Fruit fly (Drosophila melanogaster) whole organism, embryonic: ENCODE measurements around the gene CG4953.

ENCODE experiments used
- Antp ChIP-seq: fragments of 200-800 bp; sonication (Bioruptor generic); optimal IDR thresholded peaks from 3 replicates; lab custom pipeline; 2016; ENCODE audit warnings: missing biosample characterization, missing genetic modification characterization
- CG10267 ChIP-seq: fragments of 200-800 bp; sonication (Bioruptor generic); optimal IDR thresholded peaks from 2 replicates; lab custom pipeline; 2018; ENCODE audit warnings: missing biosample characterization, mild to moderate bottlenecking, missing genetic modification characterization, moderate library complexity
- CG10654 ChIP-seq: fragments of 200-800 bp; sonication (Bioruptor generic); optimal IDR thresholded peaks from 2 replicates; lab custom pipeline; 2016; ENCODE audit warnings: missing biosample characterization, missing genetic modification characterization
- CG11723 ChIP-seq: fragments of 200-800 bp; sonication (Bioruptor generic); optimal IDR thresholded peaks from 2 replicates; lab custom pipeline; 2017; ENCODE audit warnings: missing biosample characterization, mild to moderate bottlenecking, missing genetic modification characterization
- CG12071 ChIP-seq: fragments of 200-800 bp; sonication (Bioruptor generic); optimal IDR thresholded peaks from 3 replicates; lab custom pipeline; 2018; ENCODE audit warnings: missing biosample characterization, mild to moderate bottlenecking, missing genetic modification characterization
- CG13287 ChIP-seq: fragments of 200-800 bp; sonication (Bioruptor generic); IDR thresholded peaks from 2 replicates; pipeline ENCODE4 v1.3.6; 2022; ENCODE audit warnings: missing biosample characterization, missing genetic modification characterization; ENCODE audit not compliant: partially characterized antibody
- CG14441 ChIP-seq: fragments of 200-800 bp; sonication (Bioruptor generic); IDR thresholded peaks from 2 replicates; pipeline ENCODE4 v1.3.6; 2022; ENCODE audit warnings: missing biosample characterization, missing genetic modification characterization
- CG14710 ChIP-seq: fragments of 200-800 bp; sonication (Bioruptor generic); optimal IDR thresholded peaks from 3 replicates; lab custom pipeline; 2019; ENCODE audit warnings: missing biosample characterization, mild to moderate bottlenecking, missing genetic modification characterization, moderate library complexity
- CG15601 ChIP-seq: fragments of 200-800 bp; sonication (Bioruptor generic); optimal IDR thresholded peaks from 3 replicates; lab custom pipeline; 2019; ENCODE audit warnings: missing biosample characterization, mild to moderate bottlenecking, missing genetic modification characterization, moderate library complexity
- CG16815 ChIP-seq: fragments of 200-800 bp; sonication (Bioruptor generic); optimal IDR thresholded peaks from 3 replicates; lab custom pipeline; 2017; ENCODE audit warnings: missing biosample characterization, mild to moderate bottlenecking, missing genetic modification characterization
- CG17361 ChIP-seq: fragments of 200-800 bp; sonication (Bioruptor generic); IDR thresholded peaks from 3 replicates; pipeline ENCODE4 v1.3.6; 2022; ENCODE audit warnings: missing biosample characterization, missing genetic modification characterization
- CG2129 ChIP-seq: fragments of 200-800 bp; sonication (Bioruptor generic); IDR thresholded peaks from 2 replicates; pipeline ENCODE4 v1.3.6; 2022; ENCODE audit warnings: missing biosample characterization, missing genetic modification characterization; ENCODE audit not compliant: partially characterized antibody
- CG2678 ChIP-seq: fragments of 200-800 bp; sonication (Bioruptor generic); optimal IDR thresholded peaks from 3 replicates; lab custom pipeline; 2019; ENCODE audit warnings: missing biosample characterization, mild to moderate bottlenecking, missing genetic modification characterization, moderate library complexity
- CG30020 ChIP-seq: fragments of 200-800 bp; optimal IDR thresholded peaks from 2 replicates; lab custom pipeline; 2019; ENCODE audit warnings: missing biosample characterization, mild to moderate bottlenecking, missing genetic modification characterization, moderate library complexity
- CG34224 ChIP-seq: fragments of 200-800 bp; sonication (Bioruptor generic); IDR thresholded peaks from 3 replicates; pipeline ENCODE4 v1.3.6; 2022; ENCODE audit warnings: missing biosample characterization, missing genetic modification characterization; ENCODE audit not compliant: partially characterized antibody
- CG34422 ChIP-seq: fragments of 200-800 bp; sonication (Bioruptor generic); IDR thresholded peaks from 3 replicates; pipeline ENCODE4 v1.3.6; 2022; ENCODE audit warnings: missing biosample characterization, missing genetic modification characterization
- CG3847 ChIP-seq: fragments of 200-800 bp; sonication (Bioruptor generic); IDR thresholded peaks from 2 replicates; pipeline ENCODE4 v1.3.6; 2022; ENCODE audit warnings: missing biosample characterization, missing genetic modification characterization
- CG4617 ChIP-seq: fragments of 200-800 bp; sonication (Bioruptor generic); optimal IDR thresholded peaks from 3 replicates; lab custom pipeline; 2016; ENCODE audit warnings: missing biosample characterization, missing genetic modification characterization, borderline replicate concordance
- Doc2 ChIP-seq: fragments of 200-800 bp; sonication (Bioruptor generic); IDR thresholded peaks from 2 replicates; pipeline ENCODE4 v1.3.6; 2022; ENCODE audit warnings: missing biosample characterization, missing genetic modification characterization
- Dref ChIP-seq: fragments of 200-800 bp; sonication (Bioruptor generic); IDR thresholded peaks from 2 replicates; pipeline ENCODE4 v1.3.6; 2022; ENCODE audit warnings: missing biosample characterization, missing genetic modification characterization
- E2f2 ChIP-seq: fragments of 200-800 bp; sonication (Bioruptor generic); IDR thresholded peaks from 2 replicates; pipeline ENCODE4 v1.3.6; 2022; ENCODE audit warnings: missing biosample characterization, missing genetic modification characterization
- Ets97D ChIP-seq: fragments of 200-800 bp; sonication (Bioruptor generic); optimal IDR thresholded peaks from 3 replicates; lab custom pipeline; 2016; ENCODE audit warnings: missing biosample characterization, missing genetic modification characterization
- HLH4C ChIP-seq: fragments of 200-800 bp; sonication (Bioruptor generic); IDR thresholded peaks from 3 replicates; pipeline ENCODE4 v1.3.6; 2022; ENCODE audit warnings: missing biosample characterization, missing genetic modification characterization; ENCODE audit not compliant: partially characterized antibody
- Kr ChIP-seq: fragments of 200-800 bp; sonication (Bioruptor generic); optimal IDR thresholded peaks from 2 replicates; lab custom pipeline; 2017; ENCODE audit warnings: missing biosample characterization, mild to moderate bottlenecking, missing genetic modification characterization
- MBD-R2 ChIP-seq: fragments of 200-800 bp; sonication (Bioruptor generic); IDR thresholded peaks from 2 replicates; pipeline ENCODE4 v1.3.6; 2022; ENCODE audit warnings: missing biosample characterization, missing genetic modification characterization
- MESR4 ChIP-seq: fragments of 200-800 bp; sonication (Bioruptor generic); optimal IDR thresholded peaks from 2 replicates; lab custom pipeline; 2018; ENCODE audit warnings: missing biosample characterization, mild to moderate bottlenecking, missing genetic modification characterization, moderate library complexity
- abd-A ChIP-seq: fragments of 200-800 bp; sonication (Bioruptor generic); optimal IDR thresholded peaks from 3 replicates; lab custom pipeline; 2019; ENCODE audit warnings: missing biosample characterization, mild to moderate bottlenecking, missing genetic modification characterization, moderate library complexity
- bab2 ChIP-seq: fragments of 200-800 bp; sonication (Bioruptor generic); optimal IDR thresholded peaks from 2 replicates; lab custom pipeline; 2016; ENCODE audit warnings: missing biosample characterization, missing genetic modification characterization
- chinmo ChIP-seq: fragments of 200-800 bp; sonication (Bioruptor generic); IDR thresholded peaks from 4 replicates; pipeline ENCODE4 v1.3.6; 2022; ENCODE audit warnings: missing biosample characterization, missing genetic modification characterization; ENCODE audit not compliant: partially characterized antibody
- eve ChIP-seq, 2 experiments: fragments of >200 bp; optimal IDR thresholded peaks; 2 replicates each; lab custom pipeline; 2017; ENCODE audit warnings: missing biosample characterization in 2 of 2, missing genetic modification characterization in 2 of 2
- fd96Cb ChIP-seq: fragments of 200-800 bp; sonication (Bioruptor generic); optimal IDR thresholded peaks from 2 replicates; lab custom pipeline; 2018; ENCODE audit warnings: missing biosample characterization, mild to moderate bottlenecking, missing genetic modification characterization, moderate library complexity
- hb ChIP-seq: fragments of 200-800 bp; sonication (Bioruptor generic); IDR thresholded peaks from 3 replicates; pipeline ENCODE4 v1.3.6; 2022; ENCODE audit warnings: missing biosample characterization, missing genetic modification characterization; ENCODE audit not compliant: partially characterized antibody
- hbn ChIP-seq: fragments of 200-800 bp; sonication (Bioruptor generic); IDR thresholded peaks from 2 replicates; pipeline ENCODE4 v1.3.6; 2022; ENCODE audit warnings: missing biosample characterization, missing genetic modification characterization; ENCODE audit not compliant: partially characterized antibody
- lbe ChIP-seq: fragments of 200-800 bp; sonication (Bioruptor generic); optimal IDR thresholded peaks from 2 replicates; lab custom pipeline; 2016; ENCODE audit warnings: missing biosample characterization, mild to moderate bottlenecking, missing genetic modification characterization
- nerfin-1 ChIP-seq: fragments of 200-800 bp; sonication (Bioruptor generic); optimal IDR thresholded peaks from 3 replicates; lab custom pipeline; 2019; ENCODE audit warnings: missing biosample characterization, mild to moderate bottlenecking, missing genetic modification characterization, moderate library complexity
- nom ChIP-seq: fragments of 200-800 bp; sonication (Bioruptor generic); optimal IDR thresholded peaks from 2 replicates; lab custom pipeline; 2017; ENCODE audit warnings: missing biosample characterization, missing genetic modification characterization, mild to moderate bottlenecking, moderate library complexity, missing genetic modification reagents
- onecut ChIP-seq: fragments of 200-800 bp; sonication (Bioruptor generic); IDR thresholded peaks from 2 replicates; pipeline ENCODE4 v1.3.6; 2022; ENCODE audit warnings: missing biosample characterization, missing genetic modification characterization
- ranshi ChIP-seq: fragments of 200-800 bp; sonication (Bioruptor generic); IDR thresholded peaks from 2 replicates; pipeline ENCODE4 v1.3.6; 2022; ENCODE audit warnings: missing biosample characterization, missing genetic modification characterization
- slbo ChIP-seq: fragments of 200-800 bp; sonication (Bioruptor generic); IDR thresholded peaks from 2 replicates; pipeline ENCODE4 v1.3.6; 2022; ENCODE audit warnings: missing biosample characterization, missing genetic modification characterization
- slou ChIP-seq: fragments of 200-800 bp; sonication (Bioruptor generic); optimal IDR thresholded peaks from 3 replicates; lab custom pipeline; 2016; ENCODE audit warnings: missing biosample characterization, missing genetic modification characterization
- sna ChIP-seq: fragments of 200-800 bp; sonication (Bioruptor generic); IDR thresholded peaks from 2 replicates; pipeline ENCODE4 v1.3.6; 2022; ENCODE audit warnings: missing biosample characterization, missing genetic modification characterization; ENCODE audit not compliant: partially characterized antibody
- trem ChIP-seq: fragments of 200-800 bp; optimal IDR thresholded peaks from 3 replicates; lab custom pipeline; 2019; ENCODE audit warnings: missing biosample characterization, mild to moderate bottlenecking, missing genetic modification characterization, moderate library complexity
- vfl ChIP-seq: fragments of 200-800 bp; sonication (Bioruptor generic); optimal IDR thresholded peaks from 2 replicates; lab custom pipeline; 2016; ENCODE audit warnings: missing biosample characterization, missing genetic modification characterization

CG4953 gene

DNA sequence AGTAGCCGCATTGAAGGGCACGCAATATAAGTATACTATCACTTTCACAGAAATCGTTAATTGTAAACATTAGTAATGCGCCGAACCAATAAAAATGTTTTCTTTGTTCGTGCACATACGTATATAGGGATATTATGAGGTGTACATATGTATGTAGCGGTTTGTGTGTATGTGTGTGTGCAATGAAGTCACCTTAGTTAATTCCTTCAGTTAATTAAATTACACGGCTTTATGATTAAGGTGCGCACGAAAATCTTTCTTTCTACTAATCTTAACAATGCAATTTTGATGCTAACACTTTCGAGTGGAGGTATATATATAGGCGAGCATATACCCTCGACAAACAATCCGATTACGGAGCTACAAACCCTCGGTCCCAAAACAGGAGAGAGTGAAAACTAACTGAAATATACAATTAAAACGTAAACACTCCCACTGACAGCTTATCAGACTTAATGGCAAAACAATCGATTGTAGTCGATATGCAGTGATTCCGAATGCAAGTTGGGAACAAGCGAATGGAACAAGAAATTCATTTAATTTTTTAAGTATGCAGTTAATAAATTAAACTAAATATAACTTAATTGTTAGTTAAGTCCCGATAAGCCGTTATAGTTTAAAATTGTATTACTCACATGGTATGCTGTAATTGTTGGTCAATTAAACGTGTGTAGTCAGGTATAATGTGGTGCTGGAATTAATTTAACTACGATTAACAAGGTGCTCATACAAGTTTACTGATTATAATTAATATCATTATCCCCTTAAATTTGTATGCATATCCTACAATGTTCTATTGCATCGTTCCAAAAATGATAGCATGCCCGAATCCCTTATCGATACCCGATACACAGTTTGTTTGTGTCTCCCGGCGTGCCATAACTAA is 45.8 kb upstream of the CG4953 start, which contains the start of the genes Npc1a and Prosalpha6 (continued):
- TF ChIP-seq slou, result no peak

DNA sequence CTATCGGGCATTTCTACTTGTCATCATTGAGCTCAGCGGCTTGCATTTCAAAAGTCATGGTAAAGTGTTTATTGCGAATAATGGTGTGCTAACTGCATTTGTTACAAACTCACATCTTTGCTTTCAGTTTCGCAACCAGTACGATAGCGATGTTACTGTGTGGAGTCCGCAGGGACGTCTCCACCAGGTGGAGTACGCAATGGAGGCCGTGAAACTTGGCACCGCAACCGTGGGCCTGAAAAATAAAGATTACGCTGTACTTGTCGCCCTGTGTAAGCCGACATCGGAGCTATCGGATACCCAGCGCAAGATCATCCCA is 45.2 kb upstream of the CG4953 start:
- TF ChIP-seq nom (peak; percentile 5), MESR4 (GFP tag; lab: Kevin White, UChicago) (peak; percentile 58), sna (0 out of 2 replicates have a peak, but pooled peaks have one; percentile 3), CG11723 (GFP tag; lab: Kevin White, UChicago) (peak; percentile 55), CG34422 (GFP tag; lab: Robert Waterston, UW) (0 out of 3 replicates have a peak, but pooled peaks have one; percentile 46), MBD-R2 (GFP tag; lab: Robert Waterston, UW) (peak; percentile 71), Doc2 (GFP tag; lab: Robert Waterston, UW) (no peak), E2f2 (GFP tag; lab: Robert Waterston, UW) (peak; percentile 25; the same call in 1 of the 2 replicates), CG2129 (GFP tag; lab: Robert Waterston, UW) (peak; percentile 15; the same call in 1 of the 2 replicates), CG34224 (GFP tag; lab: Robert Waterston, UW) (peak; percentile 43; the same call in 2 of the 3 replicates), hb (GFP tag; lab: Robert Waterston, UW) (peak; percentile 6; the same call in 2 of the 3 replicates), chinmo (GFP tag; lab: Robert Waterston, UW) (0 out of 4 replicates have a peak, but pooled peaks have one; percentile 36), CG17361 (GFP tag; lab: Robert Waterston, UW) (no peak), Ets97D (GFP tag; lab: Kevin White, UChicago) (no peak)
- TF ChIP-seq, all 482 proteins: peak for 11

DNA sequence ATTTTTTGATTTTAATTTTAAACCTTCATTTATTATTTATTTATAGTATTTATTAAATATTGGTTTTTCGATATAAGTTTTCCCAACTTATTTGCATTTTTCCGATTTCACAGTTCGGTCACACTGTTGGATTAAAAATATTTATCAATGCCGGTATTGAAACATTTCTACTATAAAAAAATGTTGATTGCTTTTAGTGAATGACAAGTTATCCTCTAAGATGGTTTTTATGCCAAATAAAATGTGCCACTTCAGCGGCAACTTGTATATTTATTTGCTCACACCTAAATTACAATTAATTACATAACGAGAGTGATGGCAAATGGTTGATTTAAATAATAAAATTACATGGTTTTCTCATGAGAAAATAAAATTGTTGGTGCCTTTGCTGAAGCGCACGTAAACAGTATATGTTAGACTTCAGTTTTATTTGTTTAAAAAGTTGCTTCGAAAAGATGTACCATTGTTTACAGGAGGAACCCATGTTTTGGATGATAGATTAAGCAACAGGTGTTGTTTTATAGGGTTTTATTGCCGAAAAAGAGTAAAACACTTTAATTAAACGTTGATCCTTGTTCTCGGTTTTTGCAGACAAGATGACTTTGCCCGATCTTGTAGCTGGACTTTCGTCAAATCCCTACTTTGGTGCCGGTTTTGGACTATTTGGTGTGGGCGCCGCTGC is 43.8 kb upstream of the CG4953 start, which contains the start of gene Bcs1:
Bcs1 (plus strand) TSS at position 108 of the 682 bp plus-strand sequence.
- TF ChIP-seq Kr (GFP tag; lab: Kevin White, UChicago), result no peak
- TF ChIP-seq abd-A, result no peak
- TF ChIP-seq CG30020, result peak; percentile 69
- TF ChIP-seq eve (GFP tag; optimal IDR thresholded peaks at IDR 0.05; lab: Kevin White, UChicago), result peak in 1 of 2 experiments; percentile 69
- TF ChIP-seq slbo, result no peak
- peak; percentile 9 for TF ChIP-seq CG10267 (tag; lab: Kevin White, UChicago)
- TF ChIP-seq CG15601 (tag; lab: Kevin White, UChicago), result peak; percentile 15
- no peak for TF ChIP-seq fd96Cb (tag; lab: Kevin White, UChicago)
- TF ChIP-seq ranshi (GFP tag; lab: Robert Waterston, UW), result no peak
- TF ChIP-seq bab2 (GFP tag; lab: Kevin White, UChicago), result no peak
- peak; percentile 8 for TF ChIP-seq CG4617 (GFP tag; lab: Kevin White, UChicago)
- peak; percentile 62 for TF ChIP-seq lbe (GFP tag; lab: Kevin White, UChicago)
- no peak for TF ChIP-seq vfl (GFP tag; lab: Kevin White, UChicago)
- peak; percentile 15 for TF ChIP-seq CG14710 (tag; lab: Kevin White, UChicago)
- TF ChIP-seq HLH4C (GFP tag; lab: Robert Waterston, UW), result no peak
- TF ChIP-seq CG12071 (GFP tag; lab: Kevin White, UChicago), result no peak
- no peak; the same call in 1 of the 2 replicates for TF ChIP-seq CG13287 (GFP tag; lab: Robert Waterston, UW)
- TF ChIP-seq CG14441 (GFP tag; lab: Robert Waterston, UW), result no peak
- peak; percentile 21 for TF ChIP-seq nerfin-1 (tag; lab: Kevin White, UChicago)
- peak; percentile 48 for TF ChIP-seq trem (tag; lab: Kevin White, UChicago)
- TF ChIP-seq onecut, result no peak
- no peak for TF ChIP-seq Dref (GFP tag; lab: Robert Waterston, UW)
- no peak for TF ChIP-seq hbn (GFP tag; lab: Robert Waterston, UW)
- no peak for TF ChIP-seq CG10654 (GFP tag; lab: Kevin White, UChicago)
- TF ChIP-seq Antp (GFP tag; lab: Kevin White, UChicago), result no peak
- no peak for TF ChIP-seq CG16815 (GFP tag; lab: Kevin White, UChicago)
- TF ChIP-seq CG3847 (GFP tag; lab: Robert Waterston, UW), result no peak
- TF ChIP-seq CG2678, result no peak
